Worm (Caenorhabditis elegans) whole organism, mixed stage, embryonic: ENCODE data around the gene npp-1.

ENCODE experiments used
- ces-1 ChIP-seq: fragments of 150-350 bp; optimal IDR thresholded peaks from 2 replicates; lab custom pipeline; 2014; ENCODE audit warnings: missing biosample characterization, missing genetic modification reagents, missing genetic modification characterization
- elt-1 ChIP-seq: sonication (generic microtip); optimal IDR thresholded peaks from 2 replicates; lab custom pipeline; 2017; ENCODE audit warnings: missing genetic modification characterization, mild to moderate bottlenecking, missing compliant biosample characterization, antibody characterized with exemption, moderate library complexity, borderline replicate concordance; ENCODE audit not compliant: insufficient read depth
- elt-3 ChIP-seq: fragments of 150-350 bp; optimal IDR thresholded peaks from 2 replicates; lab custom pipeline; 2014; ENCODE audit warnings: missing biosample characterization, missing genetic modification characterization
- lin-32 ChIP-seq: fragments of 200-800 bp; sonication (Bioruptor generic); optimal IDR thresholded peaks from 2 replicates; lab custom pipeline; 2018; ENCODE audit warnings: mild to moderate bottlenecking, missing genetic modification characterization, missing compliant biosample characterization
- lsy-2 ChIP-seq: fragments of 150-350 bp; optimal IDR thresholded peaks from 2 replicates; lab custom pipeline; 2014; ENCODE audit warnings: missing biosample characterization, missing genetic modification characterization
- nhr-12 ChIP-seq: fragments of 150-350 bp; optimal IDR thresholded peaks from 2 replicates; lab custom pipeline; 2014; ENCODE audit warnings: missing biosample characterization, missing genetic modification characterization
- nhr-237 ChIP-seq: fragments of 150-350 bp; optimal IDR thresholded peaks from 2 replicates; lab custom pipeline; 2014; ENCODE audit warnings: missing biosample characterization, missing genetic modification characterization
- snpc-4 ChIP-seq: fragments of 150-350 bp; optimal IDR thresholded peaks from 2 replicates; lab custom pipeline; 2014; ENCODE audit warnings: missing biosample characterization, missing genetic modification characterization
- unc-39 ChIP-seq: fragments of 150-350 bp; optimal IDR thresholded peaks from 2 replicates; lab custom pipeline; 2014; ENCODE audit warnings: missing biosample characterization, missing genetic modification characterization
- ztf-11 ChIP-seq: fragments of 150-350 bp; optimal IDR thresholded peaks from 2 replicates; lab custom pipeline; 2014; ENCODE audit warnings: missing biosample characterization, missing genetic modification characterization

ce11 chrIV:9899227-9899626, 40.9 kb downstream of the npp-1 start:
- TF ChIP-seq snpc-4, result no peak
- no peak for TF ChIP-seq nhr-12 (tag; lab: Kevin White, UChicago)
- TF ChIP-seq lsy-2 (tag; lab: Kevin White, UChicago), result no peak
- TF ChIP-seq ces-1 (GFP tag; lab: Kevin White, UChicago), result peak; percentile 93
- TF ChIP-seq elt-1 (tag; lab: Kevin White, UChicago), result no peak
- no peak for TF ChIP-seq unc-39 (tag; lab: Kevin White, UChicago)
- TF ChIP-seq ztf-11 (tag; lab: Kevin White, UChicago), result no peak
- no peak for TF ChIP-seq elt-3 (tag; lab: Kevin White, UChicago)
- TF ChIP-seq nhr-237 (tag; lab: Kevin White, UChicago), result no peak
- no peak for TF ChIP-seq lin-32
